Fruit fly (Drosophila melanogaster) whole organism, pupa: ENCODE measurements around the gene hng2.

Source experiments
- CG14655 ChIP-seq: fragments of 200-800 bp; sonication (Bioruptor generic); optimal IDR thresholded peaks from 3 replicates; lab custom pipeline; 2017; ENCODE audit warnings: mild to moderate bottlenecking, missing biosample characterization, missing genetic modification reagents, missing genetic modification characterization
- CG9948 ChIP-seq: fragments of 200-800 bp; sonication (Bioruptor generic); optimal IDR thresholded peaks from 2 replicates; lab custom pipeline; 2018; ENCODE audit warnings: missing biosample characterization, mild to moderate bottlenecking, missing genetic modification characterization, moderate library complexity
- gl ChIP-seq: fragments of 200-800 bp; sonication (Bioruptor generic); optimal IDR thresholded peaks from 2 replicates; lab custom pipeline; 2018; ENCODE audit warnings: missing biosample characterization, mild to moderate bottlenecking, missing genetic modification characterization

dm6 chr3R:8813164-8813629 lies 7.1 kb downstream of the hng2 start, which contains the start of gene CG9837:
- no peak for TF ChIP-seq gl (tag; lab: Kevin White, UChicago)
- no peak for TF ChIP-seq CG9948 (tag; lab: Kevin White, UChicago)
- TF ChIP-seq CG14655 (GFP tag; lab: Kevin White, UChicago), result no peak
